Worm (Caenorhabditis elegans) whole organism, L4 larva: Measurements from ENCODE around the gene C12D5.5.
"Not testable (repeated sequence)": the region's sequence is repeated elsewhere in the genome, so short reads cannot be mapped to it uniquely, and the experiment has no call there.

ENCODE experiments used
- F44E2.7 ChIP-seq: fragments of 200-800 bp; sonication (Bioruptor generic); IDR thresholded peaks from 2 replicates; pipeline ENCODE4 v2.1.2; 2022; ENCODE audit warnings: missing genetic modification characterization, missing compliant biosample characterization
- Y105C5A.15 ChIP-seq: fragments of 200-800 bp; sonication (Bioruptor generic); IDR thresholded peaks from 2 replicates; pipeline ENCODE4 v1.3.6; 2022; ENCODE audit warnings: missing genetic modification characterization, missing compliant biosample characterization
- Y75B8A.6 ChIP-seq: fragments of 200-800 bp; sonication (Bioruptor generic); IDR thresholded peaks from 2 replicates; pipeline ENCODE4 v1.3.6; 2022; ENCODE audit warnings: missing genetic modification reagents, missing genetic modification characterization, missing compliant biosample characterization
- arid-1 ChIP-seq: fragments of 200-800 bp; sonication (Bioruptor generic); conservative IDR thresholded peaks from 2 replicates; pipeline ENCODE4 v1.3.6; 2022; ENCODE audit warnings: missing genetic modification reagents, missing genetic modification characterization, missing compliant biosample characterization
- attf-4 ChIP-seq: sonication (generic microtip); optimal IDR thresholded peaks from 3 replicates; lab custom pipeline; 2017; ENCODE audit warnings: missing biosample characterization, missing genetic modification characterization
- cey-2 ChIP-seq: sonication (generic microtip); optimal IDR thresholded peaks from 3 replicates; lab custom pipeline; 2017; ENCODE audit warnings: missing genetic modification characterization, mild to moderate bottlenecking, missing compliant biosample characterization, antibody characterized with exemption, borderline replicate concordance; ENCODE audit not compliant: insufficient read depth
- daf-12 ChIP-seq: fragments of 150-350 bp; optimal IDR thresholded peaks from 2 replicates; lab custom pipeline; 2014; ENCODE audit warnings: missing biosample characterization, missing genetic modification reagents, missing genetic modification characterization
- daf-16 ChIP-seq, 3 experiments: sonication (generic microtip); optimal IDR thresholded peaks; 2 replicates each; lab custom pipeline; 2016 to 2017; ENCODE audit warnings: missing genetic modification characterization in 3 of 3, missing genetic modification reagents in 3 of 3, mild to moderate bottlenecking in 2 of 3, missing compliant biosample characterization in 2 of 3, missing biosample characterization in 1 of 3, moderate library complexity in 1 of 3
- dmd-6 ChIP-seq: fragments of 200-800 bp; sonication (Bioruptor generic); IDR thresholded peaks from 2 replicates; pipeline ENCODE4 v1.3.6; 2022; ENCODE audit warnings: missing genetic modification reagents, missing genetic modification characterization, missing compliant biosample characterization
- dpl-1 ChIP-seq: fragments of 150-350 bp; optimal IDR thresholded peaks from 2 replicates; lab custom pipeline; 2014; ENCODE audit warnings: missing biosample characterization, missing genetic modification reagents, missing genetic modification characterization
- dve-1 ChIP-seq: sonication (generic microtip); optimal IDR thresholded peaks from 2 replicates; lab custom pipeline; 2017; ENCODE audit warnings: antibody characterized with exemption, mild to moderate bottlenecking, missing genetic modification characterization, missing compliant biosample characterization; ENCODE audit not compliant: insufficient read depth
- egl-27 ChIP-seq: sonication (generic microtip); optimal IDR thresholded peaks from 3 replicates; lab custom pipeline; 2017; ENCODE audit warnings: missing biosample characterization, missing genetic modification reagents, missing genetic modification characterization
- hlh-11 ChIP-seq: fragments of 200-800 bp; sonication (Bioruptor generic); optimal IDR thresholded peaks from 2 replicates; lab custom pipeline; 2018; ENCODE audit warnings: mild to moderate bottlenecking, missing genetic modification characterization, missing compliant biosample characterization
- hlh-30 ChIP-seq: sonication (generic microtip); optimal IDR thresholded peaks from 2 replicates; lab custom pipeline; 2017; ENCODE audit warnings: antibody characterized with exemption, mild to moderate bottlenecking, missing genetic modification characterization, missing compliant biosample characterization; ENCODE audit not compliant: insufficient read depth
- lin-38 ChIP-seq: fragments of 200-800 bp; sonication (Bioruptor generic); IDR thresholded peaks from 2 replicates; pipeline ENCODE4 v1.3.6; 2022; ENCODE audit warnings: missing genetic modification reagents, missing genetic modification characterization, missing compliant biosample characterization
- lin-39 ChIP-seq: fragments of 150-350 bp; optimal IDR thresholded peaks from 2 replicates; lab custom pipeline; 2014; ENCODE audit warnings: missing biosample characterization, missing genetic modification reagents, missing genetic modification characterization
- lsy-2 ChIP-seq, 2 experiments: fragments of 150-350 bp in 1 of 2; sonication (generic microtip) in 1 of 2; optimal IDR thresholded peaks; 2 replicates each; lab custom pipeline; 2014 to 2017; ENCODE audit warnings: missing biosample characterization in 2 of 2, missing genetic modification characterization in 2 of 2
- mep-1 ChIP-seq: fragments of 150-350 bp; sonication (generic microtip); optimal IDR thresholded peaks from 3 replicates; lab custom pipeline; 2014; ENCODE audit warnings: missing biosample characterization, missing genetic modification characterization
- mxl-2 ChIP-seq: fragments of 200-800 bp; sonication (Bioruptor generic); conservative IDR thresholded peaks from 2 replicates; pipeline ENCODE4 v1.3.6; 2022; ENCODE audit warnings: missing genetic modification reagents, missing genetic modification characterization, missing compliant biosample characterization
- nhr-10 ChIP-seq: fragments of 150-350 bp; optimal IDR thresholded peaks from 2 replicates; lab custom pipeline; 2014; ENCODE audit warnings: missing biosample characterization, missing genetic modification characterization
- nhr-11 ChIP-seq: fragments of 150-350 bp; optimal IDR thresholded peaks from 2 replicates; lab custom pipeline; 2014; ENCODE audit warnings: missing biosample characterization, missing genetic modification characterization
- nhr-111 ChIP-seq: fragments of 200-800 bp; sonication (Bioruptor generic); optimal IDR thresholded peaks from 2 replicates; lab custom pipeline; 2018; ENCODE audit warnings: mild to moderate bottlenecking, missing genetic modification characterization, missing compliant biosample characterization
- nhr-237 ChIP-seq: sonication (generic microtip); optimal IDR thresholded peaks from 2 replicates; lab custom pipeline; 2017; ENCODE audit warnings: missing biosample characterization, missing genetic modification characterization
- nhr-25 ChIP-seq: sonication (generic microtip); optimal IDR thresholded peaks from 2 replicates; lab custom pipeline; 2017; ENCODE audit warnings: missing genetic modification characterization, mild to moderate bottlenecking, missing compliant biosample characterization, antibody characterized with exemption, moderate library complexity, borderline replicate concordance; ENCODE audit not compliant: insufficient read depth
- nhr-28 ChIP-seq: fragments of 150-350 bp; optimal IDR thresholded peaks from 2 replicates; lab custom pipeline; 2014; ENCODE audit warnings: missing biosample characterization, missing genetic modification characterization
- nhr-42 ChIP-seq: fragments of 200-800 bp; sonication (Bioruptor generic); IDR thresholded peaks from 2 replicates; pipeline ENCODE4 v1.3.6; 2022; ENCODE audit warnings: missing genetic modification characterization, missing compliant biosample characterization
- nhr-77 ChIP-seq: fragments of 150-350 bp; optimal IDR thresholded peaks from 2 replicates; lab custom pipeline; 2014; ENCODE audit warnings: missing biosample characterization, missing genetic modification characterization
- pha-4 ChIP-seq, 2 experiments: fragments of 150-350 bp in 1 of 2; fragments of 200-800 bp in 1 of 2; sonication (Bioruptor generic) in 1 of 2; IDR thresholded peaks in 1 of 2; optimal IDR thresholded peaks in 1 of 2; 2 replicates each; pipeline versions ENCODE4 v1.3.6 to Lab custom; 2014 to 2022; ENCODE audit warnings: missing genetic modification characterization in 2 of 2, missing genetic modification reagents in 2 of 2, missing biosample characterization in 1 of 2, missing compliant biosample characterization in 1 of 2
- spr-1 ChIP-seq: sonication (generic microtip); optimal IDR thresholded peaks from 2 replicates; lab custom pipeline; 2016; ENCODE audit warnings: mild to moderate bottlenecking, missing genetic modification characterization, missing compliant biosample characterization
- unc-62 ChIP-seq, 3 experiments: fragments of 150-350 bp in 1 of 3; sonication (generic microtip); optimal IDR thresholded peaks in 2 of 3; peaks in 1 of 3; 1 replicate in 1 of 3; 2 replicates in 2 of 3; lab custom pipeline; 2014 to 2017; ENCODE audit warnings: missing biosample characterization in 3 of 3, missing genetic modification characterization in 3 of 3, missing genetic modification reagents in 3 of 3, missing genotype in 1 of 3
- zfp-2 ChIP-seq: sonication (generic microtip); optimal IDR thresholded peaks from 2 replicates; lab custom pipeline; 2016; ENCODE audit warnings: mild to moderate bottlenecking, missing genetic modification characterization, missing compliant biosample characterization
- zip-2 ChIP-seq: fragments of 150-350 bp; optimal IDR thresholded peaks from 2 replicates; lab custom pipeline; 2014; ENCODE audit warnings: missing biosample characterization, missing genetic modification characterization
- ztf-11 ChIP-seq: fragments of 150-350 bp; optimal IDR thresholded peaks from 2 replicates; lab custom pipeline; 2014; ENCODE audit warnings: missing biosample characterization, missing genetic modification characterization

C12D5.5 gene

DNA sequence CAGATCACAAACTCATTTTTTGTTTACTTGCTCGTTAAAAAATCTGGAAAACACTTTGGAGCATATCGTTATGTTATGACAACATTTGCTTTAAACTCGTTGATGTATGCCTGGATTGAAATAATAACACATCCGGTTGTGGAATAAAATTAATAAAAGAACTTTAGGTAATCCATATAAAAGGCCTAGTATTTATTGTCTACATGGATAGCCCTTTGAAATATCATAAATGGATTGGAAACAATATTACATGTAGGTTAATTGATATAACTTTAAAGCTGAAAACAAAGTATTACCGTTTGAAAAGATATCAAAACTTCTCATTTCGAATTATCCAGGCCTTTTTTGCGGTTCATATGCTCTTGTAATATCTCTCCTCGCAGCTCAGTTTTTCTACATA, 22.6 kb downstream of the C12D5.5 start:
- TF ChIP-seq hlh-30 = no peak
- peak in 1 of 2 experiments; percentile 90 for TF ChIP-seq unc-62 (GFP tag; optimal IDR thresholded peaks at IDR 0.05 in 1 of 2; lab: Kevin White, UChicago)
- TF ChIP-seq unc-62 (tag; optimal IDR thresholded peaks at IDR 0.05; lab: Kevin White, UChicago) = no peak

DNA sequence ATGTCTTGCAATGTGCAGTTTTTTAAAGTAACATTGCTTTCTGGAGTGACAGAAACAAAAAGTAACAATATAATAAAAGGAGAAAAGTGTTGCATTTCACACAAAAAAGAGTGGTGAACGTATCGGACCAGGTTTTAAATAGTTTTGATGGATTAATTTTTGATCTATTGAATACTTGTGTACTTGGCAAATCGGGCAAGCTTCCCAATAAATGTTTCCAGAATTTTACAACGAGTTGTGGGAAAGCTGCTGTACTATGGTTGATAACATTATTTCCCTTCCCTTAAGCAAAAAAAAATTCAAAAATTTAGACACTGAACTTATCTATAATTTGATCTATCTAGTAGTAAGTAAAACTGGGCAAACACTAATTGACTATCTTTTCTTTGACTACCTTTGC, 25.4 kb downstream of the C12D5.5 start, which contains the start of gene C12D5.10:
C12D5.10 (minus strand) TSS at position 101 of the 400 bp plus-strand sequence.
- no peak for TF ChIP-seq nhr-237 (tag; lab: Kevin White, UChicago)
- no peak for TF ChIP-seq cey-2
- no peak for TF ChIP-seq egl-27 (tag; lab: Kevin White, UChicago)

DNA sequence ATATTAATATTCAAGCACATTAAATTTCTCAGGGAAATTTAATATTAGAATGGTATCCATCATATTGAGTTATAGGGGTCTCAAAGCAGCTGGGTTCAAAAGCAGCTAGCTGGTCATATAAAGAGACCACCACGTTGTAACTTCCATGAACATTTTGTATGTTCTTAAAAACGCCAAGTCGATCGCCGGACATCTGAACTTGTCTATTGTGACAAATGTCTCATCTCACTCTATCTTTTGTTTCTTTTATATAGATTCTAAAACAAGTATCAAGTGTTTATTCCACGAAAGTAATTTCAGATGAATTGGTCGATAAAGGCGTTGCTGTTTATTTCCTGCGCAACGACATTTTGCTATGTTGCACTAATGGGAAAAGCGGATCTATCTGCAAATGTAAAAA, 28.8 kb downstream of the C12D5.5 start, which contains the start of gene ZK105.3:
ZK105.3 (plus strand) TSS at position 301 of the 400 bp plus-strand sequence.
- TF ChIP-seq spr-1 (no peak), arid-1 (GFP tag; lab: Robert Waterston, UW) (no peak), attf-4 (no peak), nhr-10 (tag; lab: Kevin White, UChicago) (no peak), mep-1 (tag; lab: Kevin White, UChicago) (no peak)

DNA sequence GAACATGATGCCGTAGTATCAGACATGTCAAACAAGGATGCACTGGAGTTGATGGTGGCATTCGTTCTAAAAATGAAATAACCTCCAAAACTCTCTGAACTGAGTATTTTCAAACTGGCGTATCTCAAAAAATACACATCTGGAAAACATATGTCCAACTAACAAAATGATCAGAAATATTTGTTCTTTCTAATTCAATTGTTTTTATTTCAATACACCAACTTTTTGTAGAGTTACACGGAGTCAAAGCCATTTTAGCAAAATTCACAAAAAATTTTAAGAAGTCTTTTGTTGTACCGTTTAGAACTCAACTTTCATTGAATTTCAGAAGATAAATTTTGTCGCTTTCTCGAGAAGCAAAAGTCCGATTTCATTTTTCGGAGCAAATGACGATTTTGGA, 35.5 kb downstream of the C12D5.5 start, which contains the start of gene srsx-40:
srsx-40 (minus strand) TSS at position 101 of the 400 bp plus-strand sequence.
- not testable (repeated sequence) for TF ChIP-seq hlh-11; lsy-2 (tag; optimal IDR thresholded peaks at IDR 0.05; lab: Kevin White, UChicago); daf-16 (GFP tag; optimal IDR thresholded peaks at IDR 0.05; lab: Kevin White, UChicago); daf-16 (tag; optimal IDR thresholded peaks at IDR 0.05; lab: Kevin White, UChicago)
- TF ChIP-seq, all 104 proteins: peak for 0; not testable (repeated sequence) for 104

DNA sequence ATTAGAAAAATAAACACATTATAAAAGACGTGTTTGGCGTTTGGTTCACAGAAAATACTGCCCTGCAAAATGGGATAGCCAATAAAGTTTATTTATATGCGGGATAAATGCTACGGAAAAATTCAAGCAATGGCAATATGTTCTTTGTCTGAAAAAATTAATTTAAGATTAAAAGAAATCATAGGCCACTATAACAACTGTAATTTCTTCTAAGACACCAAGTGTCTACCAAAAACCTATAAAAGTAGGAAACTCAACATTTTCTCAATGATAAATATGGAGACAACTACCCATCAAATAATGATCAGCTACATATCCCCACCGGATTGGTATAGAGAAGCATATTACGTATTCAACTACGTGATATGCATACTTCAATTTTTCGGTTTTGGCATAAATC, 37.3 kb downstream of the C12D5.5 start, which contains the start of gene srw-3:
srw-3 (plus strand) TSS at position 301 of the 400 bp plus-strand sequence.
- TF ChIP-seq dve-1 = no peak
- TF ChIP-seq lin-38 (GFP tag; lab: Robert Waterston, UW) = no peak
- TF ChIP-seq nhr-237 (tag; lab: Kevin White, UChicago) = no peak
- no peak for TF ChIP-seq ztf-11 (tag; lab: Kevin White, UChicago)
- no peak for TF ChIP-seq daf-12 (tag; lab: Kevin White, UChicago)
- no peak for TF ChIP-seq Y75B8A.6 (GFP tag; lab: Robert Waterston, UW)
- no peak for TF ChIP-seq nhr-11 (tag; lab: Kevin White, UChicago)
- TF ChIP-seq cey-2 = no peak
- TF ChIP-seq Y105C5A.15 (GFP tag; lab: Robert Waterston, UW) = no peak
- TF ChIP-seq nhr-28 (tag; lab: Kevin White, UChicago) = no peak
- no peak for TF ChIP-seq mxl-2 (GFP tag; lab: Robert Waterston, UW)
- TF ChIP-seq arid-1 (GFP tag; lab: Robert Waterston, UW) = no peak
- no peak for TF ChIP-seq lsy-2 (tag; optimal IDR thresholded peaks at IDR 0.05; lab: Kevin White, UChicago)
- TF ChIP-seq nhr-25 (tag; lab: Kevin White, UChicago) = no peak
- no peak for TF ChIP-seq dmd-6 (GFP tag; lab: Robert Waterston, UW)
- no peak for TF ChIP-seq lin-39 (tag; lab: Kevin White, UChicago)
- TF ChIP-seq nhr-111 (GFP tag; lab: Kevin White, UChicago) = no peak
- TF ChIP-seq nhr-42 (GFP tag; lab: Robert Waterston, UW) = no peak

- TF ChIP-seq nhr-77 (tag; lab: Kevin White, UChicago) (no peak), F44E2.7 (GFP tag; lab: Robert Waterston, UW) (no peak), zip-2 (tag; lab: Kevin White, UChicago) (no peak), dpl-1 (no peak), zfp-2 (tag; lab: Kevin White, UChicago) (no peak), pha-4 (GFP tag; IDR thresholded peaks at IDR 0.05; lab: Robert Waterston, UW) (no peak), pha-4 (tag; optimal IDR thresholded peaks at IDR 0.05; lab: Kevin White, UChicago) (no peak)
These were observed 40.5 kb downstream of the C12D5.5 start, which contains the start of gene ZK105.11 for ce11 chrV:7708525-7708924. TSS of gene ZK105.11 (minus strand) at chrV:7708625.
